Worm (Caenorhabditis elegans) whole organism, midembryonic: Measurements from ENCODE around the gene K12H4.7.
A peak's percentile ranks its signal among the peaks of the same experiment; 100 is the strongest.

Source experiments
- T22C8.4 ChIP-seq: fragments of 200-800 bp; sonication (Bioruptor generic); IDR thresholded peaks from 2 replicates; pipeline ENCODE4 v1.3.6; 2022; ENCODE audit warnings: missing genetic modification characterization, missing compliant biosample characterization
- cog-1 ChIP-seq: sonication (generic microtip); optimal IDR thresholded peaks from 2 replicates; lab custom pipeline; 2016; ENCODE audit warnings: missing genetic modification characterization, missing compliant biosample characterization
- flt-1 ChIP-seq: fragments of 200-800 bp; sonication (Bioruptor generic); IDR thresholded peaks from 2 replicates; pipeline ENCODE4 v1.3.6; 2022; ENCODE audit warnings: missing genetic modification characterization, missing compliant biosample characterization
- klf-2 ChIP-seq: fragments of 200-800 bp; sonication (Bioruptor generic); conservative IDR thresholded peaks from 2 replicates; pipeline ENCODE4 v1.3.6; 2022; ENCODE audit warnings: missing genetic modification reagents, missing genetic modification characterization, missing compliant biosample characterization
- med-1 ChIP-seq: sonication (generic microtip); optimal IDR thresholded peaks from 2 replicates; lab custom pipeline; 2017; ENCODE audit warnings: missing genetic modification characterization, mild to moderate bottlenecking, missing compliant biosample characterization, antibody characterized with exemption, missing genetic modification reagents; ENCODE audit not compliant: insufficient read depth
- ref-1 ChIP-seq: fragments of 200-800 bp; sonication (Bioruptor generic); conservative IDR thresholded peaks from 2 replicates; pipeline ENCODE4 v1.3.6; 2022; ENCODE audit warnings: missing genetic modification reagents, missing genetic modification characterization, missing compliant biosample characterization
- tab-1 ChIP-seq: fragments of 200-800 bp; sonication (Bioruptor generic); IDR thresholded peaks from 2 replicates; pipeline ENCODE4 v1.3.6; 2022; ENCODE audit warnings: missing genetic modification characterization, missing compliant biosample characterization
- ztf-23 ChIP-seq: fragments of 200-800 bp; sonication (Bioruptor generic); IDR thresholded peaks from 2 replicates; pipeline ENCODE4 v1.3.6; 2022; ENCODE audit warnings: missing genetic modification reagents, missing genetic modification characterization, missing compliant biosample characterization
- ztf-29 ChIP-seq: fragments of 200-800 bp; sonication (Bioruptor generic); IDR thresholded peaks from 2 replicates; pipeline ENCODE4 v1.3.6; 2022; ENCODE audit warnings: missing genetic modification reagents, missing genetic modification characterization, missing compliant biosample characterization

K12H4.7 gene

DNA sequence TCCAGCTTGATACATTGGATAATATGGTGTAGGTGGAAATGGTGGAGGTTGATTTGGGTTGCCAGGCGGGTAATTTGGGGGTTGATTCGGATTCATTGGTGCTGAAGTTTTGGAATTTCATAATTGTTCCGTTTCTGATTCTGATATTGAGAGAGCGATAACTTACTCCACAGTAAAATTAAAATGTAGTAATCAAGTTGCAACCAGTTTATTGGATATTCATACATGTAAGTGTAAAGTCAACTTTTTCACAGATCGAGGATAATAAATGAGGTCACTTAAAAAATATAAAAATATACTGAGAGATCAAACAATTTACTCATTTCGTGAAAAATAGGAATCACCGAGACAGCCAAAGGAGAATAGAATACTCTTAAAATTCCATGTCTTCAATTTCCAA lies 22.9 kb downstream of the K12H4.7 start, which contains the start of gene mdt-30:
mdt-30 (minus strand) TSS at position 101 of the 400 bp plus-strand sequence.
- TF ChIP-seq med-1 (GFP tag; lab: Kevin White, UChicago) (no peak), ref-1 (GFP tag; lab: Robert Waterston, UW) (no peak), ztf-29 (no peak), klf-2 (GFP tag; lab: Robert Waterston, UW) (no peak), T22C8.4 (GFP tag; lab: Robert Waterston, UW) (no peak), ztf-23 (GFP tag; lab: Robert Waterston, UW) (no peak), tab-1 (no peak), cog-1 (no peak), flt-1 (GFP tag; lab: Robert Waterston, UW) (no peak)

- TF ChIP-seq ztf-23 (GFP tag; lab: Robert Waterston, UW) = no peak
- TF ChIP-seq klf-2 (GFP tag; lab: Robert Waterston, UW) = no peak
These were observed 28.8 kb downstream of the K12H4.7 start, which contains the start of gene F44B9.2 for ce11 chrIII:8022077-8022476. TSS of gene F44B9.2 (plus strand) at chrIII:8022463.

DNA sequence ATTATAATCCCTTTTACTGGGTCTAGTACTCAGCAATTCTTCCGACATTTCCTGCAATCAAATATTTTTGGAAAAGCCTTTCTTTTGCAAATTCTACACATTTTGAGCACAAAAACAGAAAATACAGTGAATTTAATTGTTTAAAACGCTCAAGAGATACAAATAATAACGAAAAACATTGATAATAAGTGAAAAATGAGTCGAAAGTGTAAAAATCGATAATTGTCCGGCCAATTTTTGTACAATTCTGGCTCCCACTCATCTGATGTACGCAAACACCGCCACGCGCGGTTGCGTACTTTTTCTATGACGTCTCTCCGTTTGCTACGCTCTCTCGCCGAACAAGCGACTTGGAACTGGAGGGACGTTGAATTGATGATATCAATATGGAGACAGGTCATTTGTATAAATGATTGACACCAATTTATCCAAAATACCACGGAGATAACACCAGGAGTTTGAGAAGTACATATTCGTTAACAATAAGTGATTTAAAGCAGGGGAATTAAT lies 30.0 kb downstream of the K12H4.7 start, which contains the start of gene lin-36:
lin-36 (minus strand) TSS at position 51 of the 510 bp plus-strand sequence.
- TF ChIP-seq flt-1 (GFP tag; lab: Robert Waterston, UW) (peak; percentile 48; the same call in 1 of the 2 replicates), ztf-23 (GFP tag; lab: Robert Waterston, UW) (peak; percentile 53; the same call in 1 of the 2 replicates), T22C8.4 (GFP tag; lab: Robert Waterston, UW) (peak; percentile 90), cog-1 (peak; percentile 84), ztf-29 (no peak)

ce11 chrIII:8017053-8017452 lies 33.8 kb downstream of the K12H4.7 start:
- TF ChIP-seq ztf-29 (no peak), ref-1 (GFP tag; lab: Robert Waterston, UW) (no peak), flt-1 (GFP tag; lab: Robert Waterston, UW) (no peak), ztf-23 (GFP tag; lab: Robert Waterston, UW) (no peak), tab-1 (no peak), klf-2 (GFP tag; lab: Robert Waterston, UW) (no peak)

- TF ChIP-seq med-1 (GFP tag; lab: Kevin White, UChicago) (no peak), tab-1 (no peak)
These were observed 34.4 kb downstream of the K12H4.7 start, which contains the start of gene F44B9.5 for ce11 chrIII:8016438-8016837. TSS of gene F44B9.5 (minus strand) at chrIII:8016538.

- TF ChIP-seq T22C8.4 (GFP tag; lab: Robert Waterston, UW) (no peak), tab-1 (no peak), ref-1 (GFP tag; lab: Robert Waterston, UW) (no peak)
These were observed 37.3 kb downstream of the K12H4.7 start for ce11 chrIII:8013582-8013981.

- TF ChIP-seq ref-1 (GFP tag; lab: Robert Waterston, UW) (no peak), ztf-23 (GFP tag; lab: Robert Waterston, UW) (no peak), tab-1 (no peak), T22C8.4 (GFP tag; lab: Robert Waterston, UW) (no peak), klf-2 (GFP tag; lab: Robert Waterston, UW) (no peak), cog-1 (no peak), flt-1 (GFP tag; lab: Robert Waterston, UW) (no peak), med-1 (GFP tag; lab: Kevin White, UChicago) (no peak), ztf-29 (no peak)
These were observed 40.5 kb downstream of the K12H4.7 start, which contains the start of gene cit-1.2 for ce11 chrIII:8010260-8010822. TSS of gene cit-1.2 (plus strand) at chrIII:8010772.

- TF ChIP-seq ztf-29 (no peak), cog-1 (no peak), ztf-23 (GFP tag; lab: Robert Waterston, UW) (no peak), flt-1 (GFP tag; lab: Robert Waterston, UW) (no peak)
These were observed 41.1 kb downstream of the K12H4.7 start, which contains the start of gene cit-1.1 for ce11 chrIII:8009769-8010168. TSS of gene cit-1.1 (minus strand) at chrIII:8009821.

- TF ChIP-seq T22C8.4 (GFP tag; lab: Robert Waterston, UW) (no peak), klf-2 (GFP tag; lab: Robert Waterston, UW) (no peak), flt-1 (GFP tag; lab: Robert Waterston, UW) (no peak), cog-1 (no peak), ztf-23 (GFP tag; lab: Robert Waterston, UW) (no peak), tab-1 (no peak), ref-1 (GFP tag; lab: Robert Waterston, UW) (no peak), med-1 (GFP tag; lab: Kevin White, UChicago) (no peak), ztf-29 (no peak)
These were observed 46.8 kb downstream of the K12H4.7 start, which contains the start of gene C06G4.6 for ce11 chrIII:8004091-8004490. TSS of gene C06G4.6 (plus strand) at chrIII:8004391.

DNA sequence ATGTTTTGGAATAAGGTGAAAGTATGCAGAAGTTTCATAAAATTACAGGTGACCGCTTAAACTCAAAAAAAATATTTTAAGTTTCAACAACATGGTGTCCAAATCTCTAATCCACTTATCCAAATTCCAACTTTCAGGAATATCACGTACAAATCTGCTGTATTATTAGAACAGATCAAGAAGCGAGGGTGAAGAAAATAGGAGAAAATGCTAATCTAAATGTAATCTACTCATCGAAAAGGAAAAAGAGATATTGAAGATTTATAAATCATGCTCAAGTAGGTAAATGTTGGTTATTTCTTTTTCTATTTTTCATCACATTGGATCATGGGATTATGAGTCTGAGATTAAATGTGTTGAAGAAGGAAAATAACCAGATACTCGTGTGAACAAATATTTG lies 49.3 kb downstream of the K12H4.7 start:
- no peak for TF ChIP-seq ztf-29
- TF ChIP-seq ref-1 (GFP tag; lab: Robert Waterston, UW) = no peak
- TF ChIP-seq med-1 (GFP tag; lab: Kevin White, UChicago) = no peak
